Fruit fly (Drosophila melanogaster): Measurements from ENCODE around the gene crp.

The crp gene

DNA sequence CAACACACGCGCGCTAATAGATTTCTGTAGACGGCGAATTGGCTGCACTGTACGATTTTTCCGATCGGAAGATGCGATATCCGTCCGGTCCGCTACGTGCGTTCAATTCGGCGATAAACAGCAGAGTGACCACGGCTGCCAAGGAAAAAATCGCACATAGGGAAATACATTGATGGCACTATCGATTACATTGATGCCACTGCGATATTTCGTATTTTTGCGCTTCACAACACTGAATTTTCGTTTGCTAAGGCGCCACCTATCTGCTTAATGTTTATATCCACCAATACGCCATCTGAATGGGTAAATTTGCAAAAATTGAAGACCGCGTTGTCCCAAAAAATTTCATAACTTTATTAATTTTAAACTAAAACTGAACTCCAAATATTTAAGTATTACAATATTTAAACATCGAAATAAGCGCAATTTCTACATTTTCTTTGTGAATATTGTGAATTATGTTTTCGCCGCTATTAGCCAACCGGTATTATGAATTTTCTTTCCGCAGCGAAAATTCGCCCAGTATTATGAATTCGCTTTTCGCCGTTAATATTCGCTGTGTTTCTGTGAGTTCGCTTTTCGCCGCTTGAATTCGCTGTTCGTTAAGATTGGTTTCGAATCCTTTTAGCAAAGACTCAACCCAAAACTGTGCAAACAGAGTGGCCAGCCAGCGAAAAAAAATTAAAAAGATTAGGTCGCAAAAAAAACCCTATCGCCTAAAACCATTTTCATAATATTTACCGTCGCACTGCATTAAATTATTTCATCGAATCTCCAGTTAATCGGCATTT is at the start of gene crp, which contains the start of gene pkaap (continued):
- peak; percentile 41 for TF ChIP-seq wek (GFP tag; optimal IDR thresholded peaks at IDR 0.05)
- no peak for TF ChIP-seq seq (GFP tag; IDR thresholded peaks at IDR 0.05)
- TF ChIP-seq sna (GFP tag; IDR thresholded peaks at IDR 0.05; ENCODE audit: partially characterized antibody) = no peak
- TF ChIP-seq Myb (GFP tag; optimal IDR thresholded peaks at IDR 0.05) = peak; percentile 84
- TF ChIP-seq Gsc (GFP tag; IDR thresholded peaks at IDR 0.05) = no peak
- TF ChIP-seq CG17359 (tag; optimal IDR thresholded peaks at IDR 0.05) = peak; percentile 73
- peak; percentile 73 for TF ChIP-seq CG15514 (GFP tag; optimal IDR thresholded peaks at IDR 0.05)
- no peak for TF ChIP-seq sqz (GFP tag; optimal IDR thresholded peaks at IDR 0.05)
- no peak for TF ChIP-seq jigr1 (GFP tag; IDR thresholded peaks at IDR 0.05)
- peak; percentile 63 for TF ChIP-seq CG12071 (GFP tag; optimal IDR thresholded peaks at IDR 0.05)
- TF ChIP-seq CG33213 (GFP tag; optimal IDR thresholded peaks at IDR 0.05) = peak; percentile 95
- TF ChIP-seq CG10209 (GFP tag; optimal IDR thresholded peaks at IDR 0.05) = peak; percentile 71
- peak; percentile 88 for TF ChIP-seq CG8290 (GFP tag; optimal IDR thresholded peaks at IDR 0.05)
- peak; percentile 38 to 96 for TF ChIP-seq CG8290 (tag; optimal IDR thresholded peaks at IDR 0.05)
- TF ChIP-seq H15 (GFP tag; IDR thresholded peaks at IDR 0.05) = no peak
- TF ChIP-seq CG11247 (GFP tag; IDR thresholded peaks at IDR 0.05) = no peak
- peak; percentile 75 for TF ChIP-seq CG15601 (tag; optimal IDR thresholded peaks at IDR 0.05)
- peak; percentile 85 for TF ChIP-seq lab (GFP tag; optimal IDR thresholded peaks at IDR 0.05)
- peak; percentile 58 for TF ChIP-seq CG13775 (GFP tag; optimal IDR thresholded peaks at IDR 0.05)
- no peak for TF ChIP-seq Drgx (GFP tag; IDR thresholded peaks at IDR 0.05)
- no peak for TF ChIP-seq ttk (GFP tag; IDR thresholded peaks at IDR 0.05)
- TF ChIP-seq Sox100B (GFP tag; optimal IDR thresholded peaks at IDR 0.05) = no peak
- TF ChIP-seq CG13123 (GFP tag; optimal IDR thresholded peaks at IDR 0.05) = peak; percentile 73
- TF ChIP-seq trh (GFP tag; optimal IDR thresholded peaks at IDR 0.05) = peak; percentile 57
- TF ChIP-seq CHES-1-like (GFP tag; optimal IDR thresholded peaks at IDR 0.05) = peak; percentile 91
- TF ChIP-seq Hmr (GFP tag; optimal IDR thresholded peaks at IDR 0.05) = peak; percentile 91
- peak; percentile 26; the same call in 1 of the 3 replicates for TF ChIP-seq croc (GFP tag; conservative IDR thresholded peaks at IDR 0.05)
- TF ChIP-seq en (GFP tag; optimal IDR thresholded peaks at IDR 0.05) = peak; percentile 56
- peak; percentile 87 for TF ChIP-seq Xbp1 (GFP tag; optimal IDR thresholded peaks at IDR 0.05)
- no peak for TF ChIP-seq Dbx (GFP tag; IDR thresholded peaks at IDR 0.05)
- no peak for TF ChIP-seq CG17361 (GFP tag; IDR thresholded peaks at IDR 0.05)
- TF ChIP-seq CG34376 (GFP tag; optimal IDR thresholded peaks at IDR 0.05) = peak; percentile 52
- TF ChIP-seq CG4328 (GFP tag; optimal IDR thresholded peaks at IDR 0.05) = peak; percentile 68
- TF ChIP-seq Stat92E (GFP tag; optimal IDR thresholded peaks at IDR 0.05) = peak in 1 of 3 experiments; percentile 84
- peak; percentile 46 for TF ChIP-seq Vsx1 (GFP tag; optimal IDR thresholded peaks at IDR 0.05)
- TF ChIP-seq Abd-B (GFP tag; optimal IDR thresholded peaks at IDR 0.05) = no peak
- TF ChIP-seq ATbp (GFP tag; optimal IDR thresholded peaks at IDR 0.05) = peak; percentile 49
- TF ChIP-seq lola (GFP tag; optimal IDR thresholded peaks at IDR 0.05) = peak in 1 of 3 experiments; percentile 14
- peak; percentile 79 for TF ChIP-seq CG4282 (GFP tag; optimal IDR thresholded peaks at IDR 0.05)
- peak; percentile 81 for TF ChIP-seq Gug (GFP tag; IDR thresholded peaks at IDR 0.05)
- no peak for TF ChIP-seq tgo (GFP tag; IDR thresholded peaks at IDR 0.05)
- peak; percentile 55 for TF ChIP-seq CG3995 (GFP tag; optimal IDR thresholded peaks at IDR 0.05)
- TF ChIP-seq dmrt99B (tag; optimal IDR thresholded peaks at IDR 0.05) = no peak
- no peak for TF ChIP-seq Xrp1 (GFP tag; IDR thresholded peaks at IDR 0.05)
- TF ChIP-seq Hr3 (GFP tag; optimal IDR thresholded peaks at IDR 0.05) = peak; percentile 66
- TF ChIP-seq Optix (GFP tag; IDR thresholded peaks at IDR 0.05) = no peak
- peak; percentile 68 for TF ChIP-seq CG10431 (GFP tag; optimal IDR thresholded peaks at IDR 0.05)
- TF ChIP-seq Hmx (GFP tag; optimal IDR thresholded peaks at IDR 0.05) = peak; percentile 78
- peak; percentile 46 for TF ChIP-seq CG18011 (GFP tag; optimal IDR thresholded peaks at IDR 0.05)

All from whole organism, embryonic.